Fruit fly (Drosophila melanogaster): Measurements from ENCODE around the gene CG42266.

DNA sequence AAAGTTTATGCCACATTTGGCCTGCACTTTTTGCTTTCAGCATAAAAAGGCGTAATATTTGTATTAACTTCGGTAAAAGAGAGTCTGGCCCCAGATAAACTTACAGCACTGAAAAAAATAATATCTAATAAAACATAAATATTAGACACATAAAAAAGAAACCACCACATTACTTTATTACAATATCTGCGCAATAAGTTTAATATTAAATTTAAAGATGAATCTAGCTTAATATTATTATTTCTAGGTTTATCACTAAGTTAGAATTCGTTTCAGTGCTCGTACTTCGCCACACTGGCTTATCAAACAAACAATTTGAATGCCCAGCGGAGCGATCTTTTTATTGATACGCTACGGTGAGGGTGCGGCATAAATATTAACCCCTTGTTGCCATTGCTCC is 17.7 kb upstream of the CG42266 start:
- TF ChIP-seq Sp1 (GFP tag; optimal IDR thresholded peaks at IDR 0.05) (no peak), lola (GFP tag; optimal IDR thresholded peaks at IDR 0.05) (no peak), Abd-B (GFP tag; optimal IDR thresholded peaks at IDR 0.05) (no peak), Hr83 (GFP tag; optimal IDR thresholded peaks at IDR 0.05; ENCODE audit: poor library complexity, severe bottlenecking) (no peak), Mio (GFP tag; optimal IDR thresholded peaks at IDR 0.05) (no peak), psq (GFP tag; optimal IDR thresholded peaks at IDR 0.05) (no peak), pan (optimal IDR thresholded peaks at IDR 0.05) (no peak), OdsH (GFP tag; optimal IDR thresholded peaks at IDR 0.05) (no peak), br (GFP tag; optimal IDR thresholded peaks at IDR 0.05) (no peak), N (GFP tag; optimal IDR thresholded peaks at IDR 0.05) (no peak), Dif (GFP tag; optimal IDR thresholded peaks at IDR 0.05; ENCODE audit: partially characterized antibody) (no peak), GATAd (GFP tag; optimal IDR thresholded peaks at IDR 0.05) (no peak)
